Worm (Caenorhabditis elegans) whole organism, young adult: ENCODE measurements around the gene K12D12.4.

Experiments used
- ama-1 ChIP-seq, 3 experiments: fragments of 150-350 bp in 1 of 3; sonication (generic microtip) in 2 of 3; optimal IDR thresholded peaks; 2 replicates each; lab custom pipeline; 2014 to 2018; ENCODE audit warnings: missing biosample characterization in 2 of 3, missing genetic modification characterization in 2 of 3, missing genetic modification reagents in 2 of 3
- attf-6 ChIP-seq: fragments of 200-800 bp; sonication (Bioruptor generic); IDR thresholded peaks from 2 replicates; pipeline ENCODE4 v1.3.6; 2022; ENCODE audit warnings: missing genetic modification reagents, missing genetic modification characterization, missing compliant biosample characterization
- ceh-79 ChIP-seq: sonication (generic microtip); optimal IDR thresholded peaks from 2 replicates; lab custom pipeline; 2017; ENCODE audit warnings: mild to moderate bottlenecking, missing genetic modification characterization, missing compliant biosample characterization
- dpff-1 ChIP-seq: sonication (generic microtip); optimal IDR thresholded peaks from 2 replicates; lab custom pipeline; 2017; ENCODE audit warnings: mild to moderate bottlenecking, missing genetic modification characterization, missing compliant biosample characterization
- hmg-1.2 ChIP-seq: fragments of 200-800 bp; sonication (Bioruptor generic); IDR thresholded peaks from 2 replicates; pipeline ENCODE4 v1.3.6; 2022; ENCODE audit warnings: missing genetic modification reagents, missing genetic modification characterization, missing compliant biosample characterization
- hmg-20 ChIP-seq: fragments of 200-800 bp; sonication (Bioruptor generic); IDR thresholded peaks from 2 replicates; pipeline ENCODE4 v1.3.6; 2022; ENCODE audit warnings: missing genetic modification reagents, missing genetic modification characterization, missing compliant biosample characterization
- lag-1 ChIP-seq: fragments of 200-800 bp; sonication (Bioruptor generic); IDR thresholded peaks from 2 replicates; pipeline ENCODE4 v1.3.6; 2022; ENCODE audit warnings: missing genetic modification reagents, missing genetic modification characterization, missing compliant biosample characterization
- let-607 ChIP-seq, 2 experiments: fragments of 200-800 bp in 1 of 2; sonication (Bioruptor generic) in 1 of 2; sonication (generic microtip) in 1 of 2; optimal IDR thresholded peaks; 2 replicates each; lab custom pipeline; 2016 to 2018; ENCODE audit warnings: mild to moderate bottlenecking in 2 of 2, missing compliant biosample characterization in 2 of 2, missing genetic modification characterization in 2 of 2, moderate library complexity in 2 of 2, missing genotype in 1 of 2
- nfya-1 ChIP-seq: sonication (generic microtip); optimal IDR thresholded peaks from 2 replicates; lab custom pipeline; 2017; ENCODE audit warnings: antibody characterized with exemption, missing compliant biosample characterization, missing genetic modification characterization, borderline replicate concordance; ENCODE audit not compliant: insufficient read depth
- nhr-120 ChIP-seq: fragments of 200-800 bp; sonication (Bioruptor generic); IDR thresholded peaks from 2 replicates; pipeline ENCODE4 v1.3.6; 2022; ENCODE audit warnings: missing genetic modification characterization, missing compliant biosample characterization
- rcor-1 ChIP-seq: fragments of 200-800 bp; sonication (Bioruptor generic); IDR thresholded peaks from 2 replicates; pipeline ENCODE4 v1.3.6; 2022; ENCODE audit warnings: missing genetic modification reagents, missing genetic modification characterization, missing compliant biosample characterization
- unc-62 ChIP-seq: fragments of 150-350 bp; optimal IDR thresholded peaks from 2 replicates; lab custom pipeline; 2014; ENCODE audit warnings: missing biosample characterization, missing genetic modification reagents, missing genetic modification characterization
- zim-3 ChIP-seq: sonication (generic microtip); optimal IDR thresholded peaks from 2 replicates; lab custom pipeline; 2017; ENCODE audit warnings: mild to moderate bottlenecking, missing genetic modification characterization, moderate library complexity, missing compliant biosample characterization

- TF ChIP-seq unc-62 (GFP tag; lab: Kevin White, UChicago) (no peak), ama-1 (optimal IDR thresholded peaks at IDR 0.05; lab: Kevin White, UChicago) (no peak), ama-1 (GFP tag; optimal IDR thresholded peaks at IDR 0.05; lab: Kevin White, UChicago) (no peak), rcor-1 (GFP tag; lab: Robert Waterston, UW) (no peak), hmg-1.2 (no peak), attf-6 (no peak), nfya-1 (tag; lab: Kevin White, UChicago) (no peak), lag-1 (no peak), dpff-1 (tag; lab: Kevin White, UChicago) (no peak), zim-3 (tag; lab: Kevin White, UChicago) (no peak), ceh-79 (tag; lab: Kevin White, UChicago) (no peak), let-607 (tag; optimal IDR thresholded peaks at IDR 0.05; lab: Kevin White, UChicago) (no peak), nhr-120 (no peak), hmg-20 (no peak)
Observed at ce11 chrII:11868234-11868633, 2.7 kb upstream of the K12D12.4 start, which contains the start of gene col-84.
